Fruit fly (Drosophila melanogaster): ENCODE data around the gene Ugt37E1.
A peak's percentile ranks its signal among the peaks of the same experiment; 100 is the strongest.

Gene Ugt37E1

DNA sequence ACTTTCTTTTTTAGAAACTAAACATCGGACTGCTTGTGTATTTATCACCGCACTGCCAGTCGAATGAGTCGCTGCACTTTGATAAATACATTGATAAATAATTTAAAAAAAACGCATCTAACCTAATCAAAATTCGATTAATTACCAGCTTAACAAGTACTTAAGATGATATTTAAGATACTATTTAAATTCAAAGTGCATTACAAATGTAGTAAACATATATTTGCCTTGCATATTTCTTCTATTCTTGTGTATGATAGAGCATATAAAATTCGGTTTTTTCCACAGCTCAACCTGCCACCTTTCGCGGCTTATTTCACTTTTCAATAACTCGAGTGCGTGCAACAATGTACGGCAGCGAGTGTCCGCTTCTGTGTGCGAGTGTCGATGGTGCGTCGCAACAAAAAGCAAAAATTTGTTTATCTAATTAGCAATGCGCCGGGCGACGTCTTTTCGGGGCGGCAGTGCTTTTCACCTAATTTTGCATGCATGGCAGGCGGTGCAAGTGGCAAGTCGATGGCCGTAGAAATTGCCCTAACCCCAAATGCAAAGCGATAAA, 8.1 kb downstream of the Ugt37E1 start, which contains the start of gene CG13272:
Gene CG13272, plus strand, starts transcription at position 509 of the 559 bp plus-strand sequence.
- TF ChIP-seq CG4496 (GFP tag; IDR thresholded peaks at IDR 0.05) (no peak), CG8301 (tag; optimal IDR thresholded peaks at IDR 0.05) (peak; percentile 36), CG14655 (GFP tag; optimal IDR thresholded peaks at IDR 0.05) (peak; percentile 46), CG15710 (tag; optimal IDR thresholded peaks at IDR 0.05) (no peak), D1 (tag; optimal IDR thresholded peaks at IDR 0.05) (no peak), CG34367 (tag; optimal IDR thresholded peaks at IDR 0.05) (no peak), CG13204 (GFP tag; optimal IDR thresholded peaks at IDR 0.05) (no peak), CG32121 (GFP tag; IDR thresholded peaks at IDR 0.05) (no peak), fd96Ca (GFP tag; IDR thresholded peaks at IDR 0.05) (no peak)

DNA sequence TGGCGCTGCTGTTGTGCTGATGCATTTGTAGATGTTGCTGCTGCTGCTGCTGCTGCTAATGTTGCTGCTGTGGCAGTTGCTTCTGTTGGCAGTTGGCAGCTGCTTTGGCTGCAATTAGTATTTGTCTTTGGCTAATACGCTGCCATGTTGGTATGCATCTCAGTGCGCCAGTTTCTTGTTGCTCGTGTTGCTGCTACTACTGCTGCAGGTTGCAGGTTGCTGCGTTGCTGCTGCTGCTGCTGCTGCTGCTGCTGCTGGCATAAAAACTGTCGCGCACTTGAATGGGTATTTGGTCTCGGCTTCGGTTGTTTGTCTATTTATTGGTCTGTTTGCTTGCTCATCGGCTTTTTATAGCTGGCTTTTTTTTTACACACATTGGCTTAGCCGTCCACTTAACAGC, 12.4 kb downstream of the Ugt37E1 start:
- TF ChIP-seq Pif1B (GFP tag; optimal IDR thresholded peaks at IDR 0.05) (no peak), Ets98B (GFP tag; IDR thresholded peaks at IDR 0.05) (no peak), CG4496 (GFP tag; IDR thresholded peaks at IDR 0.05) (no peak), D1 (tag; optimal IDR thresholded peaks at IDR 0.05) (no peak), CG8301 (tag; optimal IDR thresholded peaks at IDR 0.05) (no peak), CG17806 (tag; optimal IDR thresholded peaks at IDR 0.05) (no peak), CG14655 (GFP tag; optimal IDR thresholded peaks at IDR 0.05) (no peak), fd96Ca (GFP tag; IDR thresholded peaks at IDR 0.05) (no peak), CG13204 (GFP tag; optimal IDR thresholded peaks at IDR 0.05) (no peak), CG12605 (GFP tag; IDR thresholded peaks at IDR 0.05) (no peak), rn (GFP tag; IDR thresholded peaks at IDR 0.05) (no peak), CG32121 (GFP tag; IDR thresholded peaks at IDR 0.05) (no peak), Pif1A (GFP tag; optimal IDR thresholded peaks at IDR 0.05) (no peak), gl (tag; optimal IDR thresholded peaks at IDR 0.05) (no peak), CG15710 (tag; optimal IDR thresholded peaks at IDR 0.05) (no peak), EcR (GFP tag; optimal IDR thresholded peaks at IDR 0.05) (no peak), CG8159 (tag; optimal IDR thresholded peaks at IDR 0.05) (no peak)

DNA sequence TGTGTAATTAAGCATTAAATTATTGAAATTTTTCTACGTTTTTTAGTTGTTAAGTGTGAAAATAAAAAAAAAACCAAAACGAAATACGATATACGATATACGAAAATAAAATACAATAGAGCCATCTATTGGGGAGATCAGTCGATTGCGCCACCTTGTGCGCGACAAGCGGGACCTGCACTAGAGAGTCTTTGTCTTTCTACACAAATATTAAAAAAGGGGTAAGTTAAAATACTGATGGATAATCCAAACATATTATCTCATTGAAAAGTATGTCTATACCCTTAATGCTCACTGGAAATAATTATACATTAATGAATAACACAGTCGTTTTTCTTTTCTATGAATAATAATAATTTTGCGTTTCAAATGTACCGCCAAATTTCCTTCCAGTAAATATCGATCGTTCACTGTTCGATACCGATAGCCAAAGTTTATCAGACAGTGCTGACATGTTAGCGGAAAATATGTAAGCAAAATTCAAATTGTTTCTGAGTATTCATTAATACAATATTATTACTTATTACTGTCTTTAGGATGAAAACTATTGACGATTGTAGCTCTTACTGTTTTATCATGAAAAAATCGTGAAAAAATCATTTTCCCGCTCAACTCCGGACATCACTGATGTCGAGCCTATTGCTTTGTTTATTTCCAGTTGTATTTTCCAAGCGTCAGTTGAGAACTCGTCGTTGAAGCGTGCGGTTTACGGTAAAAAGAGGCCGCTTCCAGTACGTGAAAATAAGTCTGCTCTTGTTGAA, 19.8 kb downstream of the Ugt37E1 start, which contains the start of gene mdy:
Gene mdy, plus strand, starts transcription at position 672 of the 761 bp plus-strand sequence.
- TF ChIP-seq CG14655 (GFP tag; optimal IDR thresholded peaks at IDR 0.05) (peak; percentile 47), D1 (tag; optimal IDR thresholded peaks at IDR 0.05) (no peak), Snoo (tag; optimal IDR thresholded peaks at IDR 0.05) (peak; percentile 32), EcR (GFP tag; optimal IDR thresholded peaks at IDR 0.05) (no peak), CG4496 (GFP tag; IDR thresholded peaks at IDR 0.05) (peak; percentile 31), CG32121 (GFP tag; IDR thresholded peaks at IDR 0.05) (peak; percentile 65; the same call in 1 of the 2 replicates), Ets98B (GFP tag; IDR thresholded peaks at IDR 0.05) (no peak), CG8159 (tag; optimal IDR thresholded peaks at IDR 0.05) (peak; percentile 43), Pif1A (GFP tag; optimal IDR thresholded peaks at IDR 0.05) (peak; percentile 52), CG13204 (GFP tag; optimal IDR thresholded peaks at IDR 0.05) (no peak), rn (GFP tag; IDR thresholded peaks at IDR 0.05) (0 out of 2 replicates have a peak, but pooled peaks have one; percentile 16), Pif1B (GFP tag; optimal IDR thresholded peaks at IDR 0.05) (peak; percentile 51), CG15710 (tag; optimal IDR thresholded peaks at IDR 0.05) (peak; percentile 57), CG12605 (GFP tag; IDR thresholded peaks at IDR 0.05) (no peak), gl (tag; optimal IDR thresholded peaks at IDR 0.05) (peak; percentile 25), CG34367 (tag; optimal IDR thresholded peaks at IDR 0.05) (peak; percentile 40), CG17806 (tag; optimal IDR thresholded peaks at IDR 0.05) (peak; percentile 37), CG8301 (tag; optimal IDR thresholded peaks at IDR 0.05) (peak; percentile 27), CG10348 (GFP tag; IDR thresholded peaks at IDR 0.05) (no peak), CG9948 (tag; optimal IDR thresholded peaks at IDR 0.05) (peak; percentile 16), fd96Ca (GFP tag; IDR thresholded peaks at IDR 0.05) (peak; percentile 51; the same call in 2 of the 3 replicates)

DNA sequence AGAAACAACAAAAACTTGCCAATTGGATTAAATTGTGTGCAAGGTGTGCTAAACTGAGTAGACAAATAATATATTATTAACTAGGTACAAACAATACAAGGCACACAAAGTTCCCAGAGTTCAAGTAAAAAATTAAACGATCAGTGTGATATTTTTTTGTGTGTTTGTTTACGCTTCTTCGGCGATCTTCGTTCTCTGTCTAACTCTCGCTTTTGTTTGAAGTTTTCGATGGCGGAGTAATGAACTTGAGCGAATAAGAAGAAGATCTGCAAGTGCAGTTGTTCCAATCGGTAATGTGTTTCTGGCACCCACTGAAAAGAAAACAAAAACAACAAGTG, 20.3 kb downstream of the Ugt37E1 start:
- no peak for TF ChIP-seq Ets98B (GFP tag; IDR thresholded peaks at IDR 0.05)
- peak; percentile 77 for TF ChIP-seq EcR (GFP tag; optimal IDR thresholded peaks at IDR 0.05)

DNA sequence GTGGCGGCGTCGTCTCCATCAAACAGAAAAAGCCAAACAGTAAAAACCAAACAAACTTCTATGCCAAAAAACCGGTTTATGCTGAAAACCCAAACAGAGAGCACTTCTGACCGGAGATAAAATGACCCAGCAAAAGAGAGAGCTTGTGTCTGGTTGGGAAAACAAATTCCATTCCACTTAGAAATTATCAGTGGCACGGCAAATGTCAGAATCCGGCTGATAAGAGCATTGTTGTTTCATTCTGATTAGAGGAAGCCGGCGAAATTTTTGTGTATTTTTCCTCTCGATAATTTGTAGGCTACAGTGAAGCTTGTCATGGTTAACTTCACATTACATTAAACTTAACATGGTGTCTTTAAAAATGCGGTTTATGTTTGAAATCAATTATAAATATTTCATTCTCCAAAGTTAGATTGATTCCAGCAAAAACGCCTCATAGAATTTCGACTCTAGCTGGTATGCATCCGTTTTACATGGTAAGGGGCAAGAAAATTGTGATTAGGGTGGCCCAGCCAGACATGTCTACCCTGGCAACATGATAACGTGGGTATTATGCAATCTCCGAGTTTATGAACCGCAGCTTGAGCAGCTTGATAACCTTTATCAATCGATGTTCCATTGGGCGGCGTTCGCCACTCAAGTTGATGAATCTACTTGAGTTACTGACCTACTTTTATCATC, 21.2 kb downstream of the Ugt37E1 start:
- TF ChIP-seq CG8159 (tag; optimal IDR thresholded peaks at IDR 0.05), result peak; percentile 50
- no peak for TF ChIP-seq CG12605 (GFP tag; IDR thresholded peaks at IDR 0.05)
- TF ChIP-seq EcR (GFP tag; optimal IDR thresholded peaks at IDR 0.05), result no peak

DNA sequence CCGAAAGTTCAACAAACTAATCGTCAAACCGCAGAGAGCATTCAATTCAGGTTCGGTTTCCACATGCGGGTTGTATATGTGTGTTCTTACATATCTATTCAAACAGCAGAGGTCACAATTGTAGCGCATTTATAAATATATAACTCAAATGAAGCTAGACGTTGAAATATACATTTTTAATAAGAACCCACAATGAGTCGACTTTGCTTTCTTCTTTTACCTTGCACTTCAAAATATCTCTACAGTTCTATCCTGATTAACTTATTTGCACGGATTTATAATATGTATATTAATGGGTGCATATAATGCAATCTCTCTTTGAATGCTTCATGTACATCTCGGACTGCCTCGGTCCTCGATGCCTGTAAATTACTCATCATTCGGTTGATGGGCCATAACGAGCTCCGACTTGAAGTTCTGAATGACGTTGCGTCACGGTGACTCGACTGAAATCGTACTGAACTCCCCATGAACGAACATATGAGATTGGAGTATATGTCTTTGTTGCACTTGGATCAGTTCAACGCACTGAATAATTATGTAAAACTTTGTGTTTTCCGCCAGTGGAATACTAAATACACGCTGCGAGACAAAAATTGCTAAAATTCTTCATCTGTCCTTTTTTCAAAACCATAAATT, 22.1 kb downstream of the Ugt37E1 start:
- TF ChIP-seq CG17806 (tag; optimal IDR thresholded peaks at IDR 0.05) (peak; percentile 79), CG15710 (tag; optimal IDR thresholded peaks at IDR 0.05) (peak; percentile 78), Pif1A (GFP tag; optimal IDR thresholded peaks at IDR 0.05) (peak; percentile 80), CG8159 (tag; optimal IDR thresholded peaks at IDR 0.05) (peak; percentile 78), fd96Ca (GFP tag; IDR thresholded peaks at IDR 0.05) (no peak), CG10348 (GFP tag; IDR thresholded peaks at IDR 0.05) (no peak), EcR (GFP tag; optimal IDR thresholded peaks at IDR 0.05) (peak; percentile 86), CG13204 (GFP tag; optimal IDR thresholded peaks at IDR 0.05) (no peak), CG9948 (tag; optimal IDR thresholded peaks at IDR 0.05) (peak; percentile 69), CG4496 (GFP tag; IDR thresholded peaks at IDR 0.05) (peak; percentile 81), gl (tag; optimal IDR thresholded peaks at IDR 0.05) (peak; percentile 35), CG14655 (GFP tag; optimal IDR thresholded peaks at IDR 0.05) (peak; percentile 81), CG12605 (GFP tag; IDR thresholded peaks at IDR 0.05) (peak; percentile 50), CG34367 (tag; optimal IDR thresholded peaks at IDR 0.05) (peak; percentile 70), Snoo (tag; optimal IDR thresholded peaks at IDR 0.05) (peak; percentile 46), CG32121 (GFP tag; IDR thresholded peaks at IDR 0.05) (peak; percentile 74), Pif1B (GFP tag; optimal IDR thresholded peaks at IDR 0.05) (peak; percentile 68), Ets98B (GFP tag; IDR thresholded peaks at IDR 0.05) (peak; percentile 75), D1 (tag; optimal IDR thresholded peaks at IDR 0.05) (peak; percentile 17), rn (GFP tag; IDR thresholded peaks at IDR 0.05) (no peak), CG8301 (tag; optimal IDR thresholded peaks at IDR 0.05) (peak; percentile 80)
